1 fruit fly cellular context compared by ENCODE assay signal in the genomic region with DNA sequence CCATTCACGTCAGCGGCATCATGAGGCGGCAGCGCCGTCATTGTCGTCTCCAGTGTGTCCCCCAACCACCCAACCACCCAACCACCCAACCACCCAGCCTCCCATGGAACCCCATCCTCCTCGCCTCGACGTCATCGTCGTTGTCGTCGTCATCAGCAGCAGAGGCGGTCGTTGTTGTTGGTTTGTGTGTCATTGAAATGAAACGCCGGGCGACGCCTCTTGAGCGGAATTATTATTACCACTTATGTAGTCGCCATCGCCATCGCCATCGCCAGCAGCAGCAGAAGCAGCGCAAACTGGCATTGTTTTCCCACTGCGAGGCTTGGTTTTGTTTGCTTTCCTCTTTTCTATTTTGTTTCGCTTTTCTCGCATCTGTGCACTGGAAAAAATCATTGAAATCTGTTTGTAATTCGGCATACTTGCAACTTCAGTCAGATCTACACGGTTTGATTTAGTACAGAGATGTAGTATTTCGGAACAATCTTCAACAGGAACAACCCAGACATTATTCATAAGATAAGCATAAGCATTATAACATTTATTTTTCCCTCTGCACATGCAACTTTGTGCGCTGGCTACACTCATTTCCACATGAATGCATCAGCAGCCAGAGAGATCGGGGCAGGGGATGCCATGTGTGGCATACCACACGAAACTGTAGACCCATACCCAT.
TF ChIP-seq lines count a peak whose summit lies in the region.

No protein-coding gene starts in this region.

TF ChIP-seq in whole organism, embryonic, 481 proteins besides CTCF, POLR2A, EP300 and RAD21 (continued from another document and continues in another):
- peak; percentile 90 for TF ChIP-seq dysf (GFP tag; IDR thresholded peaks at IDR 0.05; lab: Robert Waterston, UW)
- peak; percentile 27 for TF ChIP-seq fd3F (GFP tag; optimal IDR thresholded peaks at IDR 0.05; lab: Kevin White, UChicago)
- no peak for TF ChIP-seq Tbp (GFP tag; optimal IDR thresholded peaks at IDR 0.05; lab: Kevin White, UChicago)
- peak; percentile 99 for TF ChIP-seq CG8924 (tag; optimal IDR thresholded peaks at IDR 0.05; lab: Kevin White, UChicago)
- TF ChIP-seq CG10462 (GFP tag; optimal IDR thresholded peaks at IDR 0.05; lab: Kevin White, UChicago), result peak; percentile 96
- no peak for TF ChIP-seq Dip2 (GFP tag; IDR thresholded peaks at IDR 0.05; lab: Robert Waterston, UW)
- TF ChIP-seq CG2199 (GFP tag; IDR thresholded peaks at IDR 0.05; lab: Robert Waterston, UW), result peak; percentile 99
- peak; percentile 98 for TF ChIP-seq CG12236 (GFP tag; optimal IDR thresholded peaks at IDR 0.05; lab: Kevin White, UChicago)
- TF ChIP-seq YL-1 (GFP tag; optimal IDR thresholded peaks at IDR 0.05; lab: Kevin White, UChicago), result peak; percentile 85
- peak; percentile 91 for TF ChIP-seq CG12104 (GFP tag; optimal IDR thresholded peaks at IDR 0.05; lab: Kevin White, UChicago)
- TF ChIP-seq gt (GFP tag; IDR thresholded peaks at IDR 0.05; lab: Robert Waterston, UW), result peak; percentile 95
- TF ChIP-seq ara (GFP tag; IDR thresholded peaks at IDR 0.05; lab: Robert Waterston, UW), result peak; percentile 99
- TF ChIP-seq fd102C (GFP tag; optimal IDR thresholded peaks at IDR 0.05; lab: Kevin White, UChicago), result peak; percentile 98
- peak; percentile 30 for TF ChIP-seq Nf-YC (tag; optimal IDR thresholded peaks at IDR 0.05; lab: Kevin White, UChicago)
- peak; percentile 98 for TF ChIP-seq CG16815 (GFP tag; optimal IDR thresholded peaks at IDR 0.05; lab: Kevin White, UChicago)
- peak; percentile 93 for TF ChIP-seq CG11723 (GFP tag; optimal IDR thresholded peaks at IDR 0.05; lab: Kevin White, UChicago)
- peak; percentile 98 for TF ChIP-seq sim (GFP tag; IDR thresholded peaks at IDR 0.05; lab: Robert Waterston, UW)
- peak; percentile 96 for TF ChIP-seq salm (tag; optimal IDR thresholded peaks at IDR 0.05; lab: Kevin White, UChicago)
- peak; percentile 90 for TF ChIP-seq jigr1 (GFP tag; IDR thresholded peaks at IDR 0.05; lab: Robert Waterston, UW)
- peak; percentile 99 for TF ChIP-seq Xrp1 (GFP tag; IDR thresholded peaks at IDR 0.05; lab: Robert Waterston, UW)
- peak; percentile 51 for TF ChIP-seq CG3281 (GFP tag; optimal IDR thresholded peaks at IDR 0.05; lab: Kevin White, UChicago)
- no peak for TF ChIP-seq ato (GFP tag; IDR thresholded peaks at IDR 0.05; lab: Robert Waterston, UW; ENCODE audit: partially characterized antibody)
- TF ChIP-seq Opbp (GFP tag; IDR thresholded peaks at IDR 0.05; lab: Robert Waterston, UW; ENCODE audit: partially characterized antibody), result no peak
- no peak for TF ChIP-seq yki (optimal IDR thresholded peaks at IDR 0.05; lab: Kevin White, UChicago)
- no peak for TF ChIP-seq gro (GFP tag; optimal IDR thresholded peaks at IDR 0.05; lab: Kevin White, UChicago)
- peak; percentile 86 for TF ChIP-seq kah (GFP tag; optimal IDR thresholded peaks at IDR 0.05; lab: Kevin White, UChicago)
- peak; percentile 94 for TF ChIP-seq trh (GFP tag; optimal IDR thresholded peaks at IDR 0.05; lab: Kevin White, UChicago)
- TF ChIP-seq CG12071 (GFP tag; optimal IDR thresholded peaks at IDR 0.05; lab: Kevin White, UChicago), result peak; percentile 93
- TF ChIP-seq onecut (GFP tag; IDR thresholded peaks at IDR 0.05; lab: Robert Waterston, UW), result peak; percentile 94
- TF ChIP-seq CG17829 (tag; optimal IDR thresholded peaks at IDR 0.05; lab: Kevin White, UChicago), result peak; percentile 99
- TF ChIP-seq HmgZ (tag; optimal IDR thresholded peaks at IDR 0.05; lab: Kevin White, UChicago), result peak; percentile 83
- peak; percentile 77 for TF ChIP-seq CG10274 (GFP tag; optimal IDR thresholded peaks at IDR 0.05; lab: Kevin White, UChicago)
- peak; percentile 98 for TF ChIP-seq tin (GFP tag; optimal IDR thresholded peaks at IDR 0.05; lab: Kevin White, UChicago)
- peak; percentile 97 for TF ChIP-seq sens-2 (GFP tag; IDR thresholded peaks at IDR 0.05; lab: Robert Waterston, UW)
- TF ChIP-seq unpg (GFP tag; optimal IDR thresholded peaks at IDR 0.05; lab: Kevin White, UChicago), result peak; percentile 98
- peak; percentile 85 for TF ChIP-seq tgo (GFP tag; IDR thresholded peaks at IDR 0.05; lab: Robert Waterston, UW)
- peak; percentile 98 for TF ChIP-seq zf30C (GFP tag; optimal IDR thresholded peaks at IDR 0.05; lab: Kevin White, UChicago)
- TF ChIP-seq CG6854 (GFP tag; optimal IDR thresholded peaks at IDR 0.05; lab: Kevin White, UChicago), result peak; percentile 50
- TF ChIP-seq CG2202 (tag; optimal IDR thresholded peaks at IDR 0.05; lab: Kevin White, UChicago), result peak; percentile 99
- no peak for TF ChIP-seq zen2 (GFP tag; IDR thresholded peaks at IDR 0.05; lab: Robert Waterston, UW; ENCODE audit: partially characterized antibody)
- peak; percentile 73 for TF ChIP-seq caup (GFP tag; optimal IDR thresholded peaks at IDR 0.05; lab: Kevin White, UChicago; ENCODE audit: severe bottlenecking)
- peak; percentile 98 for TF ChIP-seq CG9609 (GFP tag; optimal IDR thresholded peaks at IDR 0.05; lab: Kevin White, UChicago)
- TF ChIP-seq CG17385 (GFP tag; optimal IDR thresholded peaks at IDR 0.05; lab: Kevin White, UChicago), result peak; percentile 92
- TF ChIP-seq h (optimal IDR thresholded peaks at IDR 0.05; lab: Kevin White, UChicago), result no peak
- peak; percentile 93 for TF ChIP-seq run (tag; optimal IDR thresholded peaks at IDR 0.05; lab: Kevin White, UChicago)
- peak; percentile 96 for TF ChIP-seq CG4617 (GFP tag; optimal IDR thresholded peaks at IDR 0.05; lab: Kevin White, UChicago; ENCODE audit: borderline replicate concordance)
- TF ChIP-seq CG4424 (GFP tag; optimal IDR thresholded peaks at IDR 0.05; lab: Kevin White, UChicago), result peak; percentile 98
- TF ChIP-seq CG13287 (GFP tag; IDR thresholded peaks at IDR 0.05; lab: Robert Waterston, UW; ENCODE audit: partially characterized antibody), result no peak
- peak; percentile 90 to 98 for TF ChIP-seq eve (GFP tag; optimal IDR thresholded peaks at IDR 0.05; lab: Kevin White, UChicago)
- peak; percentile 98 for TF ChIP-seq Blimp-1 (GFP tag; optimal IDR thresholded peaks at IDR 0.05; lab: Kevin White, UChicago)
- no peak for TF ChIP-seq CG14860 (GFP tag; IDR thresholded peaks at IDR 0.05; lab: Robert Waterston, UW; ENCODE audit: partially characterized antibody)
- TF ChIP-seq sisA (GFP tag; IDR thresholded peaks at IDR 0.05; lab: Robert Waterston, UW), result peak; percentile 96
- TF ChIP-seq Rx (GFP tag; IDR thresholded peaks at IDR 0.05; lab: Robert Waterston, UW), result peak; percentile 96
- TF ChIP-seq Side (GFP tag; optimal IDR thresholded peaks at IDR 0.05; lab: Kevin White, UChicago), result peak; percentile 97
- peak; percentile 90 for TF ChIP-seq CG11695 (GFP tag; IDR thresholded peaks at IDR 0.05; lab: Robert Waterston, UW)
- TF ChIP-seq lov (optimal IDR thresholded peaks at IDR 0.05; lab: Kevin White, UChicago), result no peak
- peak; percentile 99 for TF ChIP-seq lov (GFP tag; IDR thresholded peaks at IDR 0.05; lab: Robert Waterston, UW)
- no peak for TF ChIP-seq CG17912 (GFP tag; optimal IDR thresholded peaks at IDR 0.05; lab: Kevin White, UChicago)
- TF ChIP-seq slbo (GFP tag; IDR thresholded peaks at IDR 0.05; lab: Robert Waterston, UW), result peak; percentile 54; the same call in 1 of the 2 replicates
- peak; percentile 98 for TF ChIP-seq CG6254 (GFP tag; optimal IDR thresholded peaks at IDR 0.05; lab: Kevin White, UChicago)
- TF ChIP-seq CG15514 (GFP tag; optimal IDR thresholded peaks at IDR 0.05; lab: Kevin White, UChicago), result peak; percentile 34
- TF ChIP-seq CG10565 (GFP tag; optimal IDR thresholded peaks at IDR 0.05; lab: Kevin White, UChicago), result peak; percentile 93
- peak; percentile 76 for TF ChIP-seq CG11696 (GFP tag; IDR thresholded peaks at IDR 0.05; lab: Robert Waterston, UW)
- peak; percentile 3 for TF ChIP-seq CG2120 (GFP tag; optimal IDR thresholded peaks at IDR 0.05; lab: Kevin White, UChicago)
- peak; percentile 92 for TF ChIP-seq CG18619 (GFP tag; optimal IDR thresholded peaks at IDR 0.05; lab: Kevin White, UChicago)
- peak; percentile 77 for TF ChIP-seq Fer1 (GFP tag; optimal IDR thresholded peaks at IDR 0.05; lab: Kevin White, UChicago)
- peak; percentile 97 for TF ChIP-seq CG4820 (GFP tag; optimal IDR thresholded peaks at IDR 0.05; lab: Kevin White, UChicago)
- peak; percentile 96 for TF ChIP-seq HmgD (GFP tag; optimal IDR thresholded peaks at IDR 0.05; lab: Kevin White, UChicago)
- TF ChIP-seq mam (GFP tag; optimal IDR thresholded peaks at IDR 0.05; lab: Kevin White, UChicago), result peak; percentile 84
- peak; percentile 93 for TF ChIP-seq so (GFP tag; IDR thresholded peaks at IDR 0.05; lab: Robert Waterston, UW)
- peak; percentile 75 for TF ChIP-seq E2f2 (GFP tag; IDR thresholded peaks at IDR 0.05; lab: Robert Waterston, UW)
- peak; percentile 96 for TF ChIP-seq Abd-B (GFP tag; optimal IDR thresholded peaks at IDR 0.05; lab: Kevin White, UChicago)
- peak; percentile 96 for TF ChIP-seq gce (GFP tag; IDR thresholded peaks at IDR 0.05; lab: Robert Waterston, UW)
- peak; percentile 99 for TF ChIP-seq nmo (GFP tag; optimal IDR thresholded peaks at IDR 0.05; lab: Kevin White, UChicago)
- peak; percentile 90 for TF ChIP-seq Mad (GFP tag; optimal IDR thresholded peaks at IDR 0.05; lab: Kevin White, UChicago)
- peak; percentile 96 for TF ChIP-seq CG13123 (GFP tag; optimal IDR thresholded peaks at IDR 0.05; lab: Kevin White, UChicago)
- TF ChIP-seq Dad (GFP tag; optimal IDR thresholded peaks at IDR 0.05; lab: Kevin White, UChicago), result peak; percentile 96
- no peak for TF ChIP-seq B-H2 (GFP tag; optimal IDR thresholded peaks at IDR 0.05; lab: Kevin White, UChicago)
- peak; percentile 97 for TF ChIP-seq CHES-1-like (GFP tag; optimal IDR thresholded peaks at IDR 0.05; lab: Kevin White, UChicago)
- TF ChIP-seq CG7786 (GFP tag; optimal IDR thresholded peaks at IDR 0.05; lab: Kevin White, UChicago), result peak; percentile 96
- peak; percentile 90 for TF ChIP-seq CG12299 (tag; optimal IDR thresholded peaks at IDR 0.05; lab: Kevin White, UChicago)
- TF ChIP-seq Meics (GFP tag; optimal IDR thresholded peaks at IDR 0.05; lab: Kevin White, UChicago), result peak; percentile 71
- TF ChIP-seq gcm (GFP tag; optimal IDR thresholded peaks at IDR 0.05; lab: Kevin White, UChicago), result peak; percentile 98
- TF ChIP-seq HLH4C (GFP tag; IDR thresholded peaks at IDR 0.05; lab: Robert Waterston, UW; ENCODE audit: partially characterized antibody), result no peak
- TF ChIP-seq bcd (GFP tag; optimal IDR thresholded peaks at IDR 0.05; lab: Kevin White, UChicago), result peak; percentile 93
- TF ChIP-seq CG14710 (tag; optimal IDR thresholded peaks at IDR 0.05; lab: Kevin White, UChicago), result peak; percentile 98
- TF ChIP-seq row (GFP tag; IDR thresholded peaks at IDR 0.05; lab: Robert Waterston, UW), result peak; percentile 95
- no peak for TF ChIP-seq zfh2 (GFP tag; optimal IDR thresholded peaks at IDR 0.05; lab: Kevin White, UChicago)
- TF ChIP-seq Oaz (GFP tag; IDR thresholded peaks at IDR 0.05; lab: Robert Waterston, UW), result peak; percentile 53; the same call in 1 of the 2 replicates
- peak; percentile 98 for TF ChIP-seq Atf3 (GFP tag; optimal IDR thresholded peaks at IDR 0.05; lab: Kevin White, UChicago)
- TF ChIP-seq MBD-R2 (GFP tag; IDR thresholded peaks at IDR 0.05; lab: Robert Waterston, UW), result no peak; the same call in 1 of the 2 replicates
- peak; percentile 96 to 98 for TF ChIP-seq dpn (GFP tag; optimal IDR thresholded peaks at IDR 0.05; lab: Kevin White, UChicago)
- TF ChIP-seq Hmr (GFP tag; optimal IDR thresholded peaks at IDR 0.05; lab: Kevin White, UChicago), result peak; percentile 67
- TF ChIP-seq Atf6 (GFP tag; IDR thresholded peaks at IDR 0.05; lab: Robert Waterston, UW), result peak; percentile 66
- TF ChIP-seq pita (GFP tag; optimal IDR thresholded peaks at IDR 0.05; lab: Kevin White, UChicago), result no peak
- peak; percentile 69 for TF ChIP-seq pho (GFP tag; optimal IDR thresholded peaks at IDR 0.05; lab: Kevin White, UChicago)
- TF ChIP-seq Kr (GFP tag; optimal IDR thresholded peaks at IDR 0.05; lab: Kevin White, UChicago), result peak; percentile 95
- TF ChIP-seq CG13424 (tag; optimal IDR thresholded peaks at IDR 0.05; lab: Kevin White, UChicago), result peak; percentile 93
- peak; percentile 85 for TF ChIP-seq danr (GFP tag; IDR thresholded peaks at IDR 0.05; lab: Robert Waterston, UW)
- TF ChIP-seq stc (GFP tag; IDR thresholded peaks at IDR 0.05; lab: Robert Waterston, UW), result peak; percentile 94
- peak; percentile 80 for TF ChIP-seq bowl (GFP tag; IDR thresholded peaks at IDR 0.05; lab: Robert Waterston, UW)
- peak; percentile 65 for TF ChIP-seq Sry-δ (GFP tag; optimal IDR thresholded peaks at IDR 0.05; lab: Kevin White, UChicago)
- peak; percentile 95 for TF ChIP-seq CG13775 (GFP tag; optimal IDR thresholded peaks at IDR 0.05; lab: Kevin White, UChicago)
- peak; percentile 69 for TF ChIP-seq bigmax (GFP tag; optimal IDR thresholded peaks at IDR 0.05; lab: Kevin White, UChicago)
- TF ChIP-seq CG6765 (GFP tag; optimal IDR thresholded peaks at IDR 0.05; lab: Kevin White, UChicago), result peak; percentile 13
- TF ChIP-seq Camta (GFP tag; optimal IDR thresholded peaks at IDR 0.05; lab: Kevin White, UChicago), result peak; percentile 98
- peak; percentile 97 for TF ChIP-seq CG6689 (GFP tag; IDR thresholded peaks at IDR 0.05; lab: Robert Waterston, UW)
- TF ChIP-seq CG10959 (GFP tag; IDR thresholded peaks at IDR 0.05; lab: Robert Waterston, UW), result peak; percentile 98
- TF ChIP-seq odd (GFP tag; optimal IDR thresholded peaks at IDR 0.05; lab: Kevin White, UChicago), result peak; percentile 91
- TF ChIP-seq CG34422 (GFP tag; IDR thresholded peaks at IDR 0.05; lab: Robert Waterston, UW), result peak; percentile 95
- TF ChIP-seq lilli (GFP tag; optimal IDR thresholded peaks at IDR 0.05; lab: Kevin White, UChicago), result peak; percentile 90
- no peak for TF ChIP-seq pan (optimal IDR thresholded peaks at IDR 0.05; lab: Kevin White, UChicago)
- TF ChIP-seq pan (GFP tag; optimal IDR thresholded peaks at IDR 0.05 in 1 of 2, IDR thresholded peaks at IDR 0.05 in 1 of 2), result peak in 1 of 2 experiments; percentile 91
- peak; percentile 97 for TF ChIP-seq NC2α (GFP tag; optimal IDR thresholded peaks at IDR 0.05; lab: Kevin White, UChicago)
- peak; percentile 83 for TF ChIP-seq sd (tag; optimal IDR thresholded peaks at IDR 0.05; lab: Kevin White, UChicago)
- TF ChIP-seq jumu (GFP tag; optimal IDR thresholded peaks at IDR 0.05; lab: Kevin White, UChicago), result peak; percentile 97
- TF ChIP-seq CG8478 (optimal IDR thresholded peaks at IDR 0.05; lab: Kevin White, UChicago), result no peak
- TF ChIP-seq Dref (GFP tag; IDR thresholded peaks at IDR 0.05; lab: Robert Waterston, UW), result no peak
- peak; percentile 96 for TF ChIP-seq D19A (tag; optimal IDR thresholded peaks at IDR 0.05; lab: Kevin White, UChicago)
- peak; percentile 93 for TF ChIP-seq Nf-YA (GFP tag; IDR thresholded peaks at IDR 0.05; lab: Robert Waterston, UW)
- TF ChIP-seq CG7745 (tag; optimal IDR thresholded peaks at IDR 0.05; lab: Kevin White, UChicago), result peak; percentile 94
- TF ChIP-seq psq (GFP tag; optimal IDR thresholded peaks at IDR 0.05; lab: Kevin White, UChicago), result peak; percentile 97
- TF ChIP-seq CG3065 (GFP tag; optimal IDR thresholded peaks at IDR 0.05; lab: Kevin White, UChicago), result peak; percentile 96
